Worm (Caenorhabditis elegans) whole organism, L2 larva: ENCODE results near the gene F40G9.7.
"Not testable (repeated sequence)": the region's sequence is repeated elsewhere in the genome, so short reads cannot be mapped to it uniquely, and the experiment has no call there.

Source experiments
- C34F6.9 ChIP-seq: fragments of 150-350 bp; optimal IDR thresholded peaks from 2 replicates; lab custom pipeline; 2014; ENCODE audit warnings: missing biosample characterization, missing genetic modification characterization
- F13H6.1 ChIP-seq: sonication (generic microtip); optimal IDR thresholded peaks from 2 replicates; lab custom pipeline; 2016; ENCODE audit warnings: missing genetic modification characterization, missing compliant biosample characterization
- R02D3.7 ChIP-seq: fragments of 150-350 bp; optimal IDR thresholded peaks from 2 replicates; lab custom pipeline; 2014; ENCODE audit warnings: missing biosample characterization, missing genetic modification characterization
- Y55F3AM.14 ChIP-seq: fragments of 200-800 bp; sonication (Bioruptor generic); optimal IDR thresholded peaks from 2 replicates; lab custom pipeline; 2018; ENCODE audit warnings: mild to moderate bottlenecking, missing genetic modification characterization, missing compliant biosample characterization
- alr-1 ChIP-seq: fragments of 150-350 bp; optimal IDR thresholded peaks from 2 replicates; lab custom pipeline; 2014; ENCODE audit warnings: missing biosample characterization, missing genetic modification characterization
- aly-2 ChIP-seq: fragments of 150-350 bp; optimal IDR thresholded peaks from 2 replicates; lab custom pipeline; 2014; ENCODE audit warnings: missing biosample characterization, missing genetic modification characterization
- ama-1 ChIP-seq: fragments of 150-350 bp; optimal IDR thresholded peaks from 2 replicates; lab custom pipeline; 2018; ENCODE audit warnings: inconsistent platforms
- ceh-16 ChIP-seq: fragments of 150-350 bp; optimal IDR thresholded peaks from 2 replicates; lab custom pipeline; 2014; ENCODE audit warnings: missing biosample characterization, missing genetic modification characterization
- ceh-82 ChIP-seq: fragments of 150-350 bp; optimal IDR thresholded peaks from 2 replicates; lab custom pipeline; 2014; ENCODE audit warnings: missing biosample characterization, missing genetic modification characterization
- crh-2 ChIP-seq: sonication (generic microtip); optimal IDR thresholded peaks from 2 replicates; lab custom pipeline; 2017; ENCODE audit warnings: missing biosample characterization, missing genetic modification characterization
- egl-27 ChIP-seq: sonication (generic microtip); optimal IDR thresholded peaks from 3 replicates; lab custom pipeline; 2017; ENCODE audit warnings: missing biosample characterization, missing genetic modification reagents, missing genetic modification characterization
- elt-3 ChIP-seq: sonication (generic microtip); optimal IDR thresholded peaks from 2 replicates; lab custom pipeline; 2017; ENCODE audit warnings: missing biosample characterization, missing genetic modification characterization
- fos-1 ChIP-seq: fragments of 150-350 bp; optimal IDR thresholded peaks from 2 replicates; lab custom pipeline; 2014; ENCODE audit warnings: missing biosample characterization, missing genetic modification characterization
- gmeb-1 ChIP-seq: fragments of 150-350 bp; optimal IDR thresholded peaks from 2 replicates; lab custom pipeline; 2014; ENCODE audit warnings: missing biosample characterization, missing genetic modification characterization
- lin-11 ChIP-seq: fragments of 150-350 bp; sonication (generic microtip); optimal IDR thresholded peaks from 2 replicates; lab custom pipeline; 2014; ENCODE audit warnings: missing biosample characterization, missing genetic modification characterization, inconsistent platforms, mixed read lengths
- lin-39 ChIP-seq: fragments of 150-350 bp; optimal IDR thresholded peaks from 2 replicates; lab custom pipeline; 2014; ENCODE audit warnings: missing biosample characterization, missing genetic modification reagents, missing genetic modification characterization
- lsy-2 ChIP-seq, 2 experiments: fragments of 150-350 bp in 1 of 2; sonication (generic microtip) in 1 of 2; optimal IDR thresholded peaks; 2 replicates each; lab custom pipeline; 2014 to 2017; ENCODE audit warnings: missing biosample characterization in 2 of 2, missing genetic modification characterization in 2 of 2
- mdl-1 ChIP-seq, 2 experiments: fragments of 150-350 bp in 1 of 2; sonication (generic microtip) in 1 of 2; optimal IDR thresholded peaks; 2 replicates each; lab custom pipeline; 2017; ENCODE audit warnings: missing biosample characterization in 2 of 2, missing genetic modification characterization in 2 of 2
- nhr-10 ChIP-seq: sonication (generic microtip); optimal IDR thresholded peaks from 2 replicates; lab custom pipeline; 2017; ENCODE audit warnings: missing biosample characterization, missing genetic modification characterization
- nhr-129 ChIP-seq: fragments of 150-350 bp; optimal IDR thresholded peaks from 2 replicates; lab custom pipeline; 2014; ENCODE audit warnings: missing biosample characterization, missing genetic modification characterization
- nhr-21 ChIP-seq: fragments of 150-350 bp; optimal IDR thresholded peaks from 2 replicates; lab custom pipeline; 2014; ENCODE audit warnings: missing biosample characterization, missing genetic modification characterization
- nhr-237 ChIP-seq: fragments of 150-350 bp; optimal IDR thresholded peaks from 2 replicates; lab custom pipeline; 2014; ENCODE audit warnings: missing biosample characterization, missing genetic modification characterization
- nhr-25 ChIP-seq: fragments of 150-350 bp; sonication (generic microtip); optimal IDR thresholded peaks from 3 replicates; lab custom pipeline; 2014; ENCODE audit warnings: missing biosample characterization, missing genetic modification characterization
- nhr-6 ChIP-seq: fragments of 150-350 bp; optimal IDR thresholded peaks from 2 replicates; lab custom pipeline; 2014; ENCODE audit warnings: missing biosample characterization, missing genetic modification characterization
- peb-1 ChIP-seq: fragments of 150-350 bp; optimal IDR thresholded peaks from 2 replicates; lab custom pipeline; 2014; ENCODE audit warnings: missing biosample characterization, missing genetic modification characterization
- skn-1 ChIP-seq: sonication (generic microtip); optimal IDR thresholded peaks from 2 replicates; lab custom pipeline; 2017; ENCODE audit warnings: missing biosample characterization, missing genetic modification characterization
- sma-3 ChIP-seq: sonication (generic microtip); optimal IDR thresholded peaks from 2 replicates; lab custom pipeline; 2016; ENCODE audit warnings: missing genetic modification reagents, missing genetic modification characterization, missing compliant biosample characterization
- sma-9 ChIP-seq, 2 experiments: fragments of 150-350 bp in 1 of 2; sonication (generic microtip) in 1 of 2; optimal IDR thresholded peaks; 2 replicates each; lab custom pipeline; 2014 to 2016; ENCODE audit warnings: missing genetic modification characterization in 2 of 2, mild to moderate bottlenecking in 1 of 2, missing biosample characterization in 1 of 2, missing compliant biosample characterization in 1 of 2, missing genetic modification reagents in 1 of 2, moderate library complexity in 1 of 2
- snpc-4 ChIP-seq: fragments of 150-350 bp; optimal IDR thresholded peaks from 2 replicates; lab custom pipeline; 2014; ENCODE audit warnings: missing biosample characterization, missing genetic modification characterization
- unc-39 ChIP-seq: fragments of 150-350 bp; optimal IDR thresholded peaks from 2 replicates; lab custom pipeline; 2014; ENCODE audit warnings: missing biosample characterization, missing genetic modification characterization
- unc-55 ChIP-seq: fragments of 150-350 bp; sonication (generic microtip); optimal IDR thresholded peaks from 3 replicates; lab custom pipeline; 2014; ENCODE audit warnings: missing biosample characterization, missing genetic modification reagents, missing genetic modification characterization
- unc-62 ChIP-seq: fragments of 150-350 bp; optimal IDR thresholded peaks from 2 replicates; lab custom pipeline; 2014; ENCODE audit warnings: missing biosample characterization, missing genetic modification reagents, missing genetic modification characterization
- zag-1 ChIP-seq: fragments of 150-350 bp; optimal IDR thresholded peaks from 2 replicates; lab custom pipeline; 2014; ENCODE audit warnings: missing biosample characterization, missing genetic modification characterization
- ztf-1 ChIP-seq: fragments of 200-800 bp; sonication (Bioruptor generic); conservative IDR thresholded peaks from 2 replicates; pipeline ENCODE4 v1.3.6; 2022; ENCODE audit warnings: missing genetic modification characterization, missing compliant biosample characterization
- ztf-11 ChIP-seq: sonication (generic microtip); optimal IDR thresholded peaks from 2 replicates; lab custom pipeline; 2017; ENCODE audit warnings: missing biosample characterization, missing genetic modification characterization
- ztf-4 ChIP-seq: fragments of 150-350 bp; optimal IDR thresholded peaks from 2 replicates; lab custom pipeline; 2014; ENCODE audit warnings: missing biosample characterization, missing genetic modification characterization

F40G9.7 gene

DNA sequence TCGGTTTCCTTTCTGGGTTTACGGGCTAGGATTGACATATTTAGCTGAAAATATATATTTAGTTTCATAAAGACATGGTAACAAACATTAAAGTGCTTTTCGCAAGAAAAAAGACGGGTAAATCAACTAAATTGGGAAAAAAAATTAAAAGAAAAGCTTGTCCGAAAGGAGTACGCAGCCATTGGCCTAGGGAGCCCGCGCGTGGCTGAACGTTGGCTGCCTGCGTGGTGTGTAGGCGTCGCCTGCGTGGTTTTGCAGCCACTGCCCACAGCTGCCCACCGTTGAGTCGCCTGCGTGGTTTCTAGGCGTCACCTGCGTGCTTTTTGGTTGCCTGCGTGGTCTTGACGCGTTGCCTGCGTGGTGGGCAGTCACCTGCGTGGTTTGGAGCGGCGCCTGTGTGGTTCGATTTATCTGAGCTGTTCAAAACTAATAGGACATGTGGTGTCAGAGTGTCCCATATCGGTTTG lies 43.5 kb upstream of the F40G9.7 start, which contains the start of gene C29F9.12:
TSS of gene C29F9.12 (minus strand) at position 51 of the 467 bp plus-strand sequence.
- TF ChIP-seq ztf-4, nhr-21, ceh-16: not testable (repeated sequence)

DNA sequence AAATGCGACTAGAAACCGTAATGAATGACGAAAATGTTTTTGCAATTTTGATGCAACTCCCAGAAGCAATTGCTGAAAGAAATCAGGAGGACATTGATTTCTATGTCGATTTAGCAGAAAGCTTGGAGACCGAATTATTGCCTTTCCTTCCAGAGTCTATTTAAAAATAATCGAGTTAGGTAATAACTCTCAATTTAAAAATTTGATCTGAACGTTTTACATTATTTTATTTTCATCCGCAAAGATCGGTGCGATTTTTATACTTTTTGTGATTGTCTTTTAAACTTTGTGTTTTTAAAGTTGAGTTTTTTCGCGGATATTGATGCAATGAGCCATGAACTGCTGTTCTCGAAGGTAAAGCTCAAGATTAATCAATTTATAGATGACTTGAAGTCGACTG lies 41.0 kb upstream of the F40G9.7 start, which contains the start of gene pals-23:
TSS of gene pals-23 (plus strand) at position 301 of the 400 bp plus-strand sequence.
- TF ChIP-seq unc-55 (GFP tag; lab: Kevin White, UChicago) = no peak
- TF ChIP-seq elt-3 (tag; lab: Kevin White, UChicago) = no peak
- TF ChIP-seq Y55F3AM.14 (GFP tag; lab: Kevin White, UChicago) = no peak
- TF ChIP-seq egl-27 (tag; lab: Kevin White, UChicago) = no peak
- no peak for TF ChIP-seq alr-1 (tag; lab: Kevin White, UChicago)
- no peak for TF ChIP-seq C34F6.9
- TF ChIP-seq nhr-21 = no peak
- no peak for TF ChIP-seq unc-39 (tag; lab: Kevin White, UChicago)
- TF ChIP-seq nhr-6 = no peak
- no peak for TF ChIP-seq mdl-1 (tag; optimal IDR thresholded peaks at IDR 0.05; lab: Kevin White, UChicago)
- TF ChIP-seq nhr-10 (tag; lab: Kevin White, UChicago) = no peak
- no peak for TF ChIP-seq ztf-1 (GFP tag; lab: Robert Waterston, UW)
- TF ChIP-seq nhr-25 (tag; lab: Kevin White, UChicago) = no peak

DNA sequence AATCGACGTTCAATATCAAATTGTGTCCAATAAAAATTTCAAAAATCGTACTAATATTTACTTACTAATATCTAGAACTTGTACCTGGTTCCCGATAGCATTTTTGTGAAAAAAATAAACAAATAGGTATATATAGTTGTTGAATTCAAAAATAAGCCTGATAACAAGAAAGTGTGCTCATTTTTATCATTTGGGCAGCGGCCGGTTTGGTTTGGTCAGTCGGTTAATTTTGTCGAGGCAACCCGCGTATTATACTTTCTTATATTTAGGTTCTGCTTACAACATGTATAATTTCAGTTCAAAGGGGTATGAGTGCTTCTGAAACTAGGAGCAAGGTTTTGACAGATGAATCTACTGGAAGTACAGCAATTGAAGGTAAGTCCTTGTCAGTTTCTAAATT lies 34.8 kb upstream of the F40G9.7 start, which contains the start of the genes nhr-280 and C29F9.2:
TSS of gene nhr-280 (minus strand) at position 101 of the 400 bp plus-strand sequence.
TSS of gene C29F9.2 (plus strand) at position 298 of the 400 bp plus-strand sequence.
- TF ChIP-seq F13H6.1 = no peak
- no peak for TF ChIP-seq R02D3.7 (tag; lab: Kevin White, UChicago)
- TF ChIP-seq ztf-11 = no peak
- no peak for TF ChIP-seq nhr-10 (tag; lab: Kevin White, UChicago)
- no peak for TF ChIP-seq sma-3
- TF ChIP-seq sma-9 (GFP tag; optimal IDR thresholded peaks at IDR 0.05; lab: Kevin White, UChicago) = no peak
- TF ChIP-seq sma-9 (tag; optimal IDR thresholded peaks at IDR 0.05; lab: Kevin White, UChicago) = no peak
- no peak for TF ChIP-seq ztf-1 (GFP tag; lab: Robert Waterston, UW)
- TF ChIP-seq nhr-21 = no peak
- TF ChIP-seq crh-2 (tag; lab: Kevin White, UChicago) = no peak
- TF ChIP-seq peb-1 = no peak
- TF ChIP-seq unc-39 (tag; lab: Kevin White, UChicago) = no peak
- TF ChIP-seq egl-27 (tag; lab: Kevin White, UChicago) = no peak
- TF ChIP-seq ama-1 (lab: Kevin White, UChicago) = no peak
- TF ChIP-seq unc-62 (GFP tag; lab: Kevin White, UChicago) = no peak
- TF ChIP-seq elt-3 (tag; lab: Kevin White, UChicago) = no peak
- TF ChIP-seq nhr-25 (tag; lab: Kevin White, UChicago) = no peak
- no peak for TF ChIP-seq aly-2 (tag; lab: Kevin White, UChicago)
- no peak for TF ChIP-seq alr-1 (tag; lab: Kevin White, UChicago)
- no peak for TF ChIP-seq skn-1 (tag; lab: Kevin White, UChicago)
- TF ChIP-seq gmeb-1 (tag; lab: Kevin White, UChicago) = no peak

DNA sequence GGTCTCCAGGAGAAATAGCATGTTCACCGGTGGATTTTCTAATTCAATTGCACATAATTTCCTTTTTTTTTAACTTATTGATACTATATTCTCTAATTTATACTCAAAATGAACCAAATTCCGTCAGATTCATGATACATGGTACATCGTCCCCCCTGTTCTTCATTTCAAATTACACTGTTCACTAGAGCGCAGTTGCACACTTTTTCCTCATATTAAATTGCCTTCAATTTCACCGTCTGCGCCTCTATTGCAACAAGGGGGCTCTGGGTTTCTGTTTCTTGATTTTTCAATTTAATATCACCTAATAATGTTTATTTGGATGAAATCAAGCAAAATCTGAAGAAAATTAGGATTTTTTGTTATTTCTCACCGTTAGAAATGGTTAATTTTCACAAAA lies 33.9 kb upstream of the F40G9.7 start:
- TF ChIP-seq ztf-4 (no peak), gmeb-1 (tag; lab: Kevin White, UChicago) (peak; percentile 46), crh-2 (tag; lab: Kevin White, UChicago) (peak; percentile 60), ztf-11 (no peak), nhr-21 (peak; percentile 16), lsy-2 (tag; optimal IDR thresholded peaks at IDR 0.05; lab: Kevin White, UChicago) (peak in 1 of 2 experiments; percentile 75), skn-1 (tag; lab: Kevin White, UChicago) (no peak), unc-55 (GFP tag; lab: Kevin White, UChicago) (peak; percentile 84), snpc-4 (tag; lab: Kevin White, UChicago) (no peak), fos-1 (tag; lab: Kevin White, UChicago) (peak; percentile 54), lin-11 (tag; lab: Kevin White, UChicago) (no peak), F13H6.1 (peak; percentile 22), unc-62 (GFP tag; lab: Kevin White, UChicago) (no peak), zag-1 (tag; lab: Kevin White, UChicago) (peak; percentile 19), nhr-129 (tag; lab: Kevin White, UChicago) (peak; percentile 79), sma-9 (GFP tag; optimal IDR thresholded peaks at IDR 0.05; lab: Kevin White, UChicago) (no peak), sma-9 (tag; optimal IDR thresholded peaks at IDR 0.05; lab: Kevin White, UChicago) (no peak), ceh-82 (tag; lab: Kevin White, UChicago) (no peak), mdl-1 (tag; optimal IDR thresholded peaks at IDR 0.05; lab: Kevin White, UChicago) (no peak), nhr-237 (tag; lab: Kevin White, UChicago) (no peak), nhr-6 (peak; percentile 31), ceh-16 (no peak), C34F6.9 (peak; percentile 83), lin-39 (tag; lab: Kevin White, UChicago) (no peak)
